Worm (Caenorhabditis elegans) whole organism, L2 larva: ENCODE results near the gene F29C4.4.

ENCODE experiments used
- C34F6.9 ChIP-seq: fragments of 150-350 bp; optimal IDR thresholded peaks from 2 replicates; lab custom pipeline; 2014; ENCODE audit warnings: missing biosample characterization, missing genetic modification characterization
- F13H6.1 ChIP-seq: sonication (generic microtip); optimal IDR thresholded peaks from 2 replicates; lab custom pipeline; 2016; ENCODE audit warnings: missing genetic modification characterization, missing compliant biosample characterization
- R02D3.7 ChIP-seq: fragments of 150-350 bp; optimal IDR thresholded peaks from 2 replicates; lab custom pipeline; 2014; ENCODE audit warnings: missing biosample characterization, missing genetic modification characterization
- Y55F3AM.14 ChIP-seq: fragments of 200-800 bp; sonication (Bioruptor generic); optimal IDR thresholded peaks from 2 replicates; lab custom pipeline; 2018; ENCODE audit warnings: mild to moderate bottlenecking, missing genetic modification characterization, missing compliant biosample characterization
- ZK546.5 ChIP-seq: sonication (generic microtip); optimal IDR thresholded peaks from 2 replicates; lab custom pipeline; 2017; ENCODE audit warnings: missing biosample characterization, missing genetic modification characterization
- alr-1 ChIP-seq: fragments of 150-350 bp; optimal IDR thresholded peaks from 2 replicates; lab custom pipeline; 2014; ENCODE audit warnings: missing biosample characterization, missing genetic modification characterization
- aly-2 ChIP-seq: fragments of 150-350 bp; optimal IDR thresholded peaks from 2 replicates; lab custom pipeline; 2014; ENCODE audit warnings: missing biosample characterization, missing genetic modification characterization
- ama-1 ChIP-seq: fragments of 150-350 bp; optimal IDR thresholded peaks from 2 replicates; lab custom pipeline; 2018; ENCODE audit warnings: inconsistent platforms
- blmp-1 ChIP-seq: sonication (generic microtip); optimal IDR thresholded peaks from 2 replicates; lab custom pipeline; 2017; ENCODE audit warnings: missing genetic modification characterization, mild to moderate bottlenecking, missing compliant biosample characterization, antibody characterized with exemption, moderate library complexity; ENCODE audit not compliant: insufficient read depth
- ceh-16 ChIP-seq: fragments of 150-350 bp; optimal IDR thresholded peaks from 2 replicates; lab custom pipeline; 2014; ENCODE audit warnings: missing biosample characterization, missing genetic modification characterization
- ceh-82 ChIP-seq: fragments of 150-350 bp; optimal IDR thresholded peaks from 2 replicates; lab custom pipeline; 2014; ENCODE audit warnings: missing biosample characterization, missing genetic modification characterization
- crh-2 ChIP-seq: sonication (generic microtip); optimal IDR thresholded peaks from 2 replicates; lab custom pipeline; 2017; ENCODE audit warnings: missing biosample characterization, missing genetic modification characterization
- dmd-4 ChIP-seq: sonication (generic microtip); optimal IDR thresholded peaks from 2 replicates; lab custom pipeline; 2017; ENCODE audit warnings: missing biosample characterization, missing genetic modification characterization
- egl-27 ChIP-seq: sonication (generic microtip); optimal IDR thresholded peaks from 3 replicates; lab custom pipeline; 2017; ENCODE audit warnings: missing biosample characterization, missing genetic modification reagents, missing genetic modification characterization
- elt-1 ChIP-seq: fragments of 150-350 bp; optimal IDR thresholded peaks from 2 replicates; lab custom pipeline; 2014; ENCODE audit warnings: missing biosample characterization, missing genetic modification characterization
- elt-3 ChIP-seq: sonication (generic microtip); optimal IDR thresholded peaks from 2 replicates; lab custom pipeline; 2017; ENCODE audit warnings: missing biosample characterization, missing genetic modification characterization
- fos-1 ChIP-seq: fragments of 150-350 bp; optimal IDR thresholded peaks from 2 replicates; lab custom pipeline; 2014; ENCODE audit warnings: missing biosample characterization, missing genetic modification characterization
- gmeb-1 ChIP-seq: fragments of 150-350 bp; optimal IDR thresholded peaks from 2 replicates; lab custom pipeline; 2014; ENCODE audit warnings: missing biosample characterization, missing genetic modification characterization
- lin-11 ChIP-seq: fragments of 150-350 bp; sonication (generic microtip); optimal IDR thresholded peaks from 2 replicates; lab custom pipeline; 2014; ENCODE audit warnings: missing biosample characterization, missing genetic modification characterization, inconsistent platforms, mixed read lengths
- lin-13 ChIP-seq: fragments of 150-350 bp; optimal IDR thresholded peaks from 2 replicates; lab custom pipeline; 2014; ENCODE audit warnings: missing biosample characterization, missing genetic modification reagents, missing genetic modification characterization
- lin-39 ChIP-seq: fragments of 150-350 bp; optimal IDR thresholded peaks from 2 replicates; lab custom pipeline; 2014; ENCODE audit warnings: missing biosample characterization, missing genetic modification reagents, missing genetic modification characterization
- lsy-2 ChIP-seq, 2 experiments: fragments of 150-350 bp in 1 of 2; sonication (generic microtip) in 1 of 2; optimal IDR thresholded peaks; 2 replicates each; lab custom pipeline; 2014 to 2017; ENCODE audit warnings: missing biosample characterization in 2 of 2, missing genetic modification characterization in 2 of 2
- mab-5 ChIP-seq: fragments of 150-350 bp; optimal IDR thresholded peaks from 2 replicates; lab custom pipeline; 2014; ENCODE audit warnings: missing biosample characterization, missing genetic modification characterization
- mbf-1 ChIP-seq: sonication (generic microtip); optimal IDR thresholded peaks from 2 replicates; lab custom pipeline; 2017; ENCODE audit warnings: missing biosample characterization, missing genetic modification characterization
- mdl-1 ChIP-seq, 2 experiments: fragments of 150-350 bp in 1 of 2; sonication (generic microtip) in 1 of 2; optimal IDR thresholded peaks; 2 replicates each; lab custom pipeline; 2017; ENCODE audit warnings: missing biosample characterization in 2 of 2, missing genetic modification characterization in 2 of 2
- nhr-10 ChIP-seq: sonication (generic microtip); optimal IDR thresholded peaks from 2 replicates; lab custom pipeline; 2017; ENCODE audit warnings: missing biosample characterization, missing genetic modification characterization
- nhr-11 ChIP-seq: fragments of 150-350 bp; optimal IDR thresholded peaks from 2 replicates; lab custom pipeline; 2014; ENCODE audit warnings: missing biosample characterization, missing genetic modification characterization
- nhr-12 ChIP-seq: fragments of 150-350 bp; optimal IDR thresholded peaks from 2 replicates; lab custom pipeline; 2014; ENCODE audit warnings: missing biosample characterization, missing genetic modification characterization
- nhr-129 ChIP-seq: fragments of 150-350 bp; optimal IDR thresholded peaks from 2 replicates; lab custom pipeline; 2014; ENCODE audit warnings: missing biosample characterization, missing genetic modification characterization
- nhr-21 ChIP-seq: fragments of 150-350 bp; optimal IDR thresholded peaks from 2 replicates; lab custom pipeline; 2014; ENCODE audit warnings: missing biosample characterization, missing genetic modification characterization
- nhr-23 ChIP-seq: fragments of 150-350 bp; optimal IDR thresholded peaks from 2 replicates; lab custom pipeline; 2014; ENCODE audit warnings: missing biosample characterization, missing genetic modification reagents, missing genetic modification characterization
- nhr-237 ChIP-seq: fragments of 150-350 bp; optimal IDR thresholded peaks from 2 replicates; lab custom pipeline; 2014; ENCODE audit warnings: missing biosample characterization, missing genetic modification characterization
- nhr-25 ChIP-seq: fragments of 150-350 bp; sonication (generic microtip); optimal IDR thresholded peaks from 3 replicates; lab custom pipeline; 2014; ENCODE audit warnings: missing biosample characterization, missing genetic modification characterization
- nhr-6 ChIP-seq: fragments of 150-350 bp; optimal IDR thresholded peaks from 2 replicates; lab custom pipeline; 2014; ENCODE audit warnings: missing biosample characterization, missing genetic modification characterization
- nhr-77 ChIP-seq: fragments of 150-350 bp; optimal IDR thresholded peaks from 2 replicates; lab custom pipeline; 2014; ENCODE audit warnings: missing biosample characterization, missing genetic modification characterization
- peb-1 ChIP-seq: fragments of 150-350 bp; optimal IDR thresholded peaks from 2 replicates; lab custom pipeline; 2014; ENCODE audit warnings: missing biosample characterization, missing genetic modification characterization
- sem-4 ChIP-seq: fragments of 150-350 bp; optimal IDR thresholded peaks from 2 replicates; lab custom pipeline; 2014; ENCODE audit warnings: missing biosample characterization, missing genetic modification reagents, missing genetic modification characterization
- skn-1 ChIP-seq: sonication (generic microtip); optimal IDR thresholded peaks from 2 replicates; lab custom pipeline; 2017; ENCODE audit warnings: missing biosample characterization, missing genetic modification characterization
- sma-3 ChIP-seq: sonication (generic microtip); optimal IDR thresholded peaks from 2 replicates; lab custom pipeline; 2016; ENCODE audit warnings: missing genetic modification reagents, missing genetic modification characterization, missing compliant biosample characterization
- sma-9 ChIP-seq, 2 experiments: fragments of 150-350 bp in 1 of 2; sonication (generic microtip) in 1 of 2; optimal IDR thresholded peaks; 2 replicates each; lab custom pipeline; 2014 to 2016; ENCODE audit warnings: missing genetic modification characterization in 2 of 2, mild to moderate bottlenecking in 1 of 2, missing biosample characterization in 1 of 2, missing compliant biosample characterization in 1 of 2, missing genetic modification reagents in 1 of 2, moderate library complexity in 1 of 2
- snpc-4 ChIP-seq: fragments of 150-350 bp; optimal IDR thresholded peaks from 2 replicates; lab custom pipeline; 2014; ENCODE audit warnings: missing biosample characterization, missing genetic modification characterization
- unc-39 ChIP-seq: fragments of 150-350 bp; optimal IDR thresholded peaks from 2 replicates; lab custom pipeline; 2014; ENCODE audit warnings: missing biosample characterization, missing genetic modification characterization
- unc-55 ChIP-seq: fragments of 150-350 bp; sonication (generic microtip); optimal IDR thresholded peaks from 3 replicates; lab custom pipeline; 2014; ENCODE audit warnings: missing biosample characterization, missing genetic modification reagents, missing genetic modification characterization
- unc-62 ChIP-seq: fragments of 150-350 bp; optimal IDR thresholded peaks from 2 replicates; lab custom pipeline; 2014; ENCODE audit warnings: missing biosample characterization, missing genetic modification reagents, missing genetic modification characterization
- zag-1 ChIP-seq: fragments of 150-350 bp; optimal IDR thresholded peaks from 2 replicates; lab custom pipeline; 2014; ENCODE audit warnings: missing biosample characterization, missing genetic modification characterization
- ztf-1 ChIP-seq: fragments of 200-800 bp; sonication (Bioruptor generic); conservative IDR thresholded peaks from 2 replicates; pipeline ENCODE4 v1.3.6; 2022; ENCODE audit warnings: missing genetic modification characterization, missing compliant biosample characterization
- ztf-11 ChIP-seq: sonication (generic microtip); optimal IDR thresholded peaks from 2 replicates; lab custom pipeline; 2017; ENCODE audit warnings: missing biosample characterization, missing genetic modification characterization
- ztf-4 ChIP-seq: fragments of 150-350 bp; optimal IDR thresholded peaks from 2 replicates; lab custom pipeline; 2014; ENCODE audit warnings: missing biosample characterization, missing genetic modification characterization

The F29C4.4 gene

ce11 chrIV:89991-90390 is 21.5 kb upstream of the F29C4.4 start, which contains the start of gene scl-23:
Gene scl-23 (minus strand): TSS chrIV:90091.
- TF ChIP-seq nhr-12 (tag; lab: Kevin White, UChicago) (no peak), fos-1 (peak; percentile 30)

- TF ChIP-seq alr-1 = no peak
- TF ChIP-seq fos-1 = no peak
- no peak for TF ChIP-seq gmeb-1 (tag; lab: Kevin White, UChicago)
- no peak for TF ChIP-seq ztf-1 (GFP tag; lab: Robert Waterston, UW)
- no peak for TF ChIP-seq sma-3
- TF ChIP-seq, all 48 proteins: peak for 0
Observed at ce11 chrIV:91680-92079, 19.8 kb upstream of the F29C4.4 start, which contains the start of gene tpa-1. Gene tpa-1 (plus strand): TSS chrIV:91980.

DNA sequence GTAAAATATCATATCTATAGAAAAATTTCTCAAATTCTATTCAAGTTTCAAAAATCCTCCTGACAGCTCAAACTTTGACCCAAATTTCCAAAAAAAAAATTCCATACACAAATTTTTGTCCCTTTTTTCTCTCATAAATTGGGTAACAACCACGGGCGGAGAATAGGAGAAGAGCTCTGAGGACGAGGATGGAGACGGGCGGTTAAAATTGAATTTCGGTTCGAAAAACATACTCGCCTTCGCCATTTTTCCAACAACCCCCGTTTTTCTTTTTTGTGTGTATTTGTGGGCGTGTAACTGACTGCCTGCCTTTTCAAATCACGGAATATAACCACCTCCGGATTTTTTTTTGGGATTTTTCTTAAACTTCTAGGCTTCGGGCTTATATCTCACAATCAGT is 13.8 kb upstream of the F29C4.4 start:
- no peak for TF ChIP-seq sem-4
- no peak for TF ChIP-seq mbf-1
- no peak for TF ChIP-seq ztf-1 (GFP tag; lab: Robert Waterston, UW)
- no peak for TF ChIP-seq nhr-77 (tag; lab: Kevin White, UChicago)

- peak; percentile 51 for TF ChIP-seq sma-9 (GFP tag; optimal IDR thresholded peaks at IDR 0.05; lab: Kevin White, UChicago)
- no peak for TF ChIP-seq sma-9 (tag; optimal IDR thresholded peaks at IDR 0.05; lab: Kevin White, UChicago)
- peak; percentile 9 for TF ChIP-seq nhr-129 (tag; lab: Kevin White, UChicago)
- TF ChIP-seq elt-1 (tag; lab: Kevin White, UChicago) = no peak
- TF ChIP-seq unc-39 = no peak
- TF ChIP-seq ztf-1 (GFP tag; lab: Robert Waterston, UW) = no peak
- TF ChIP-seq nhr-25 (tag; lab: Kevin White, UChicago) = peak; percentile 92
- no peak for TF ChIP-seq gmeb-1 (tag; lab: Kevin White, UChicago)
- peak in 1 of 2 experiments; percentile 24 for TF ChIP-seq lsy-2 (tag; optimal IDR thresholded peaks at IDR 0.05; lab: Kevin White, UChicago)
- TF ChIP-seq nhr-10 (tag; lab: Kevin White, UChicago) = no peak
- TF ChIP-seq elt-3 = no peak
- no peak for TF ChIP-seq nhr-237 (tag; lab: Kevin White, UChicago)
- TF ChIP-seq sem-4 = peak; percentile 35
- TF ChIP-seq nhr-12 (tag; lab: Kevin White, UChicago) = no peak
- no peak for TF ChIP-seq ama-1
- no peak for TF ChIP-seq skn-1
- no peak for TF ChIP-seq zag-1 (tag; lab: Kevin White, UChicago)
- TF ChIP-seq unc-55 (GFP tag; lab: Kevin White, UChicago) = no peak
- no peak for TF ChIP-seq lin-13 (GFP tag; lab: Kevin White, UChicago)
- TF ChIP-seq alr-1 = no peak
- no peak for TF ChIP-seq mbf-1
- TF ChIP-seq crh-2 (tag; lab: Kevin White, UChicago) = peak; percentile 59
- no peak for TF ChIP-seq snpc-4 (tag; lab: Kevin White, UChicago)
- TF ChIP-seq mdl-1 (tag; optimal IDR thresholded peaks at IDR 0.05; lab: Kevin White, UChicago) = no peak
- peak; percentile 36 for TF ChIP-seq nhr-21 (tag; lab: Kevin White, UChicago)
- TF ChIP-seq dmd-4 (tag; lab: Kevin White, UChicago) = no peak
- no peak for TF ChIP-seq ztf-11 (tag; lab: Kevin White, UChicago)
- TF ChIP-seq nhr-23 (tag; lab: Kevin White, UChicago) = no peak
- no peak for TF ChIP-seq peb-1 (tag; lab: Kevin White, UChicago)
- no peak for TF ChIP-seq nhr-77 (tag; lab: Kevin White, UChicago)
- TF ChIP-seq sma-3 = peak; percentile 81
- TF ChIP-seq ZK546.5 (tag; lab: Kevin White, UChicago) = no peak
- no peak for TF ChIP-seq aly-2 (tag; lab: Kevin White, UChicago)
- TF ChIP-seq nhr-11 (tag; lab: Kevin White, UChicago) = no peak
- TF ChIP-seq unc-62 = no peak
- TF ChIP-seq lin-11 = no peak
- no peak for TF ChIP-seq lin-39 (tag; lab: Kevin White, UChicago)
- TF ChIP-seq ceh-16 (tag; lab: Kevin White, UChicago) = no peak
- TF ChIP-seq blmp-1 (tag; lab: Kevin White, UChicago) = peak; percentile 59
- no peak for TF ChIP-seq ceh-82
- TF ChIP-seq C34F6.9 (tag; lab: Kevin White, UChicago) = no peak
- peak; percentile 6 for TF ChIP-seq egl-27 (tag; lab: Kevin White, UChicago)
- TF ChIP-seq F13H6.1 = peak; percentile 9
- TF ChIP-seq R02D3.7 = no peak
- TF ChIP-seq fos-1 = no peak
- no peak for TF ChIP-seq nhr-6 (tag; lab: Kevin White, UChicago)
- TF ChIP-seq Y55F3AM.14 (GFP tag; lab: Kevin White, UChicago) = peak; percentile 36
- peak; percentile 11 for TF ChIP-seq ztf-4 (tag; lab: Kevin White, UChicago)
- no peak for TF ChIP-seq mab-5 (tag; lab: Kevin White, UChicago)
Observed at ce11 chrIV:102848-103247, 8.6 kb upstream of the F29C4.4 start.
